Worm (Caenorhabditis elegans): ENCODE data around the gene elt-7.

The elt-7 gene

ce11 chrV:4770408-4770947 is at the start of gene elt-7:
Gene elt-7, plus strand, starts transcription at chrV:4770670.
- no peak for TF ChIP-seq dao-5 (tag; optimal IDR thresholded peaks at IDR 0.05)
- no peak for TF ChIP-seq him-1 (tag; optimal IDR thresholded peaks at IDR 0.05)
- TF ChIP-seq W03F9.2 (tag; optimal IDR thresholded peaks at IDR 0.05) = no peak

ce11 chrV:4720884-4721464 is 49.5 kb upstream of the elt-7 start:
- TF ChIP-seq him-1 (tag; optimal IDR thresholded peaks at IDR 0.05) (no peak), W03F9.2 (tag; optimal IDR thresholded peaks at IDR 0.05) (no peak), dao-5 (tag; optimal IDR thresholded peaks at IDR 0.05) (no peak)

ce11 chrV:4722314-4722713 is 48.2 kb upstream of the elt-7 start, which contains the start of gene F39G3.5:
Gene F39G3.5, plus strand, starts transcription at chrV:4722614.
- TF ChIP-seq him-1 (tag; optimal IDR thresholded peaks at IDR 0.05) = no peak

- TF ChIP-seq dao-5 (tag; optimal IDR thresholded peaks at IDR 0.05) = no peak
- TF ChIP-seq him-1 (tag; optimal IDR thresholded peaks at IDR 0.05) = no peak
- no peak for TF ChIP-seq W03F9.2 (tag; optimal IDR thresholded peaks at IDR 0.05)
Measured at ce11 chrV:4724453-4724852, 46.0 kb upstream of the elt-7 start, which contains the start of gene F39G3.4. Gene F39G3.4, plus strand, starts transcription at chrV:4724753.

ce11 chrV:4730075-4730474 is 40.4 kb upstream of the elt-7 start, which contains the start of gene tig-2:
Gene tig-2, minus strand, starts transcription at chrV:4730161.
- no peak for TF ChIP-seq dao-5 (tag; optimal IDR thresholded peaks at IDR 0.05)
- no peak for TF ChIP-seq W03F9.2 (tag; optimal IDR thresholded peaks at IDR 0.05)
- no peak for TF ChIP-seq him-1 (tag; optimal IDR thresholded peaks at IDR 0.05)

- TF ChIP-seq W03F9.2 (tag; optimal IDR thresholded peaks at IDR 0.05) = peak; percentile 58
- TF ChIP-seq him-1 (tag; optimal IDR thresholded peaks at IDR 0.05) = peak; percentile 11
- TF ChIP-seq dao-5 (tag; optimal IDR thresholded peaks at IDR 0.05) = no peak
Measured at ce11 chrV:4731154-4731961, 39.1 kb upstream of the elt-7 start, which contains the start of gene F39G3.3. Gene F39G3.3, plus strand, starts transcription at chrV:4731911.

- TF ChIP-seq W03F9.2 (tag; optimal IDR thresholded peaks at IDR 0.05) = no peak
- TF ChIP-seq dao-5 (tag; optimal IDR thresholded peaks at IDR 0.05) = no peak
- TF ChIP-seq him-1 (tag; optimal IDR thresholded peaks at IDR 0.05) = no peak
Measured at ce11 chrV:4733952-4734351, 36.5 kb upstream of the elt-7 start.

- TF ChIP-seq dao-5 (tag; optimal IDR thresholded peaks at IDR 0.05) = no peak
Measured at ce11 chrV:4734608-4735007, 35.9 kb upstream of the elt-7 start.

- TF ChIP-seq him-1 (tag; optimal IDR thresholded peaks at IDR 0.05) = no peak
- TF ChIP-seq W03F9.2 (tag; optimal IDR thresholded peaks at IDR 0.05) = no peak
- TF ChIP-seq dao-5 (tag; optimal IDR thresholded peaks at IDR 0.05) = no peak
Measured at ce11 chrV:4737727-4738126, 32.7 kb upstream of the elt-7 start, which contains the start of gene F39G3.2. Gene F39G3.2, plus strand, starts transcription at chrV:4737831.

ce11 chrV:4742190-4742589 is 28.3 kb upstream of the elt-7 start, which contains the start of gene ugt-61:
Gene ugt-61, plus strand, starts transcription at chrV:4742422.
- TF ChIP-seq W03F9.2 (tag; optimal IDR thresholded peaks at IDR 0.05) = no peak
- no peak for TF ChIP-seq dao-5 (tag; optimal IDR thresholded peaks at IDR 0.05)
- TF ChIP-seq him-1 (tag; optimal IDR thresholded peaks at IDR 0.05) = no peak

ce11 chrV:4745269-4745668 is 25.2 kb upstream of the elt-7 start, which contains the start of gene C18G1.7:
Gene C18G1.7, plus strand, starts transcription at chrV:4745569.
- TF ChIP-seq W03F9.2 (tag; optimal IDR thresholded peaks at IDR 0.05) = no peak
- TF ChIP-seq him-1 (tag; optimal IDR thresholded peaks at IDR 0.05) = no peak
- TF ChIP-seq dao-5 (tag; optimal IDR thresholded peaks at IDR 0.05) = no peak

ce11 chrV:4750294-4750693 is 20.2 kb upstream of the elt-7 start, which contains the start of gene C18G1.6:
Gene C18G1.6, plus strand, starts transcription at chrV:4750594.
- TF ChIP-seq him-1 (tag; optimal IDR thresholded peaks at IDR 0.05) = no peak
- no peak for TF ChIP-seq W03F9.2 (tag; optimal IDR thresholded peaks at IDR 0.05)
- no peak for TF ChIP-seq dao-5 (tag; optimal IDR thresholded peaks at IDR 0.05)

- TF ChIP-seq him-1 (tag; optimal IDR thresholded peaks at IDR 0.05) (no peak), W03F9.2 (tag; optimal IDR thresholded peaks at IDR 0.05) (no peak), dao-5 (tag; optimal IDR thresholded peaks at IDR 0.05) (no peak)
Measured at ce11 chrV:4754123-4754522, 16.3 kb upstream of the elt-7 start, which contains the start of gene hil-4. Gene hil-4, plus strand, starts transcription at chrV:4754313.

- no peak for TF ChIP-seq dao-5 (tag; optimal IDR thresholded peaks at IDR 0.05)
- no peak for TF ChIP-seq W03F9.2 (tag; optimal IDR thresholded peaks at IDR 0.05)
- TF ChIP-seq him-1 (tag; optimal IDR thresholded peaks at IDR 0.05) = no peak
Measured at ce11 chrV:4754684-4755211, 15.7 kb upstream of the elt-7 start.

All from whole organism, L4/young adult.